Worm (Caenorhabditis elegans): Measurements from ENCODE around the gene Y54G11A.1.

- TF ChIP-seq nhr-12 (tag; optimal IDR thresholded peaks at IDR 0.05) (no peak), nhr-77 (tag; optimal IDR thresholded peaks at IDR 0.05) (no peak), pha-4 (tag; optimal IDR thresholded peaks at IDR 0.05) (no peak), pqm-1 (tag; optimal IDR thresholded peaks at IDR 0.05) (no peak), ceh-82 (tag; optimal IDR thresholded peaks at IDR 0.05) (no peak)
These were observed 21.8 kb downstream of the Y54G11A.1 start for ce11 chrII:14247227-14247626.
